Worm (Caenorhabditis elegans) whole organism, L4 larva: Measurements from ENCODE around the gene ckr-2.
A peak's percentile ranks its signal among the peaks of the same experiment; 100 is the strongest.

Source experiments
- F26F4.8 ChIP-seq: fragments of 200-800 bp; sonication (Bioruptor generic); conservative IDR thresholded peaks from 2 replicates; pipeline ENCODE4 v1.3.6; 2022; ENCODE audit warnings: missing genetic modification characterization, missing compliant biosample characterization
- F44E2.7 ChIP-seq: fragments of 200-800 bp; sonication (Bioruptor generic); IDR thresholded peaks from 2 replicates; pipeline ENCODE4 v2.1.2; 2022; ENCODE audit warnings: missing genetic modification characterization, missing compliant biosample characterization
- ZK337.2 ChIP-seq: fragments of 200-800 bp; sonication (Bioruptor generic); IDR thresholded peaks from 2 replicates; pipeline ENCODE4 v1.3.6; 2022; ENCODE audit warnings: missing genetic modification reagents, missing genetic modification characterization, missing compliant biosample characterization
- ZK546.5 ChIP-seq, 2 experiments: sonication (generic microtip); optimal IDR thresholded peaks; 2 replicates each; lab custom pipeline; 2017; ENCODE audit warnings: missing biosample characterization in 2 of 2, missing genetic modification characterization in 2 of 2
- aha-1 ChIP-seq: fragments of 150-350 bp; peaks from one replicate; lab custom pipeline; 2014; ENCODE audit warnings: missing biosample characterization, missing genetic modification characterization
- arid-1 ChIP-seq: fragments of 200-800 bp; sonication (Bioruptor generic); conservative IDR thresholded peaks from 2 replicates; pipeline ENCODE4 v1.3.6; 2022; ENCODE audit warnings: missing genetic modification reagents, missing genetic modification characterization, missing compliant biosample characterization
- ceh-20 ChIP-seq: fragments of 200-800 bp; sonication (Bioruptor generic); IDR thresholded peaks from 2 replicates; pipeline ENCODE4 v1.3.6; 2022; ENCODE audit warnings: missing genetic modification reagents, missing genetic modification characterization, missing compliant biosample characterization
- ceh-28 ChIP-seq: fragments of 150-350 bp; optimal IDR thresholded peaks from 2 replicates; lab custom pipeline; 2014; ENCODE audit warnings: missing biosample characterization, missing genetic modification reagents, missing genetic modification characterization
- ceh-32 ChIP-seq: sonication (generic microtip); optimal IDR thresholded peaks from 2 replicates; lab custom pipeline; 2016; ENCODE audit warnings: mild to moderate bottlenecking, missing genetic modification characterization, missing compliant biosample characterization; ENCODE audit not compliant: poor library complexity
- ceh-44 ChIP-seq: fragments of 200-800 bp; sonication (Bioruptor generic); IDR thresholded peaks from 2 replicates; pipeline ENCODE4 v1.3.6; 2022; ENCODE audit warnings: missing genetic modification reagents, missing genetic modification characterization, missing compliant biosample characterization
- ctbp-1 ChIP-seq: fragments of 200-800 bp; sonication (Bioruptor generic); IDR thresholded peaks from 2 replicates; pipeline ENCODE4 v1.3.6; 2022; ENCODE audit warnings: missing genetic modification reagents, missing genetic modification characterization, missing compliant biosample characterization
- daf-16 ChIP-seq, 3 experiments: sonication (generic microtip); optimal IDR thresholded peaks; 2 replicates each; lab custom pipeline; 2016 to 2017; ENCODE audit warnings: missing genetic modification characterization in 3 of 3, missing genetic modification reagents in 3 of 3, mild to moderate bottlenecking in 2 of 3, missing compliant biosample characterization in 2 of 3, missing biosample characterization in 1 of 3, moderate library complexity in 1 of 3
- dmd-8 ChIP-seq: fragments of 200-800 bp; sonication (Bioruptor generic); IDR thresholded peaks from 2 replicates; pipeline ENCODE4 v1.3.6; 2022; ENCODE audit warnings: missing genetic modification characterization, missing compliant biosample characterization
- dmd-9 ChIP-seq: fragments of 200-800 bp; sonication (Bioruptor generic); IDR thresholded peaks from 2 replicates; pipeline ENCODE4 v1.3.6; 2022; ENCODE audit warnings: missing genetic modification reagents, missing genetic modification characterization, missing compliant biosample characterization
- duxl-1 ChIP-seq: sonication (generic microtip); optimal IDR thresholded peaks from 2 replicates; lab custom pipeline; 2016; ENCODE audit warnings: mild to moderate bottlenecking, missing genetic modification characterization, moderate library complexity, missing compliant biosample characterization; ENCODE audit not compliant: poor library complexity
- dve-1 ChIP-seq: sonication (generic microtip); optimal IDR thresholded peaks from 2 replicates; lab custom pipeline; 2017; ENCODE audit warnings: antibody characterized with exemption, mild to moderate bottlenecking, missing genetic modification characterization, missing compliant biosample characterization; ENCODE audit not compliant: insufficient read depth
- egl-27 ChIP-seq: sonication (generic microtip); optimal IDR thresholded peaks from 3 replicates; lab custom pipeline; 2017; ENCODE audit warnings: missing biosample characterization, missing genetic modification reagents, missing genetic modification characterization
- hif-1 ChIP-seq, 2 experiments: sonication (generic microtip); optimal IDR thresholded peaks; 2 replicates each; lab custom pipeline; 2016 to 2017; ENCODE audit warnings: missing compliant biosample characterization in 2 of 2, missing genetic modification characterization in 2 of 2, missing genetic modification reagents in 2 of 2, missing genotype in 2 of 2, mild to moderate bottlenecking in 1 of 2
- lim-7 ChIP-seq: fragments of 200-800 bp; sonication (Bioruptor generic); IDR thresholded peaks from 2 replicates; pipeline ENCODE4 v1.3.6; 2022; ENCODE audit warnings: missing genetic modification characterization, missing compliant biosample characterization
- lin-38 ChIP-seq: fragments of 200-800 bp; sonication (Bioruptor generic); IDR thresholded peaks from 2 replicates; pipeline ENCODE4 v1.3.6; 2022; ENCODE audit warnings: missing genetic modification reagents, missing genetic modification characterization, missing compliant biosample characterization
- lin-39 ChIP-seq: fragments of 150-350 bp; optimal IDR thresholded peaks from 2 replicates; lab custom pipeline; 2014; ENCODE audit warnings: missing biosample characterization, missing genetic modification reagents, missing genetic modification characterization
- madf-5 ChIP-seq, 2 experiments: fragments of 200-800 bp; sonication (Bioruptor generic); IDR thresholded peaks; 2 replicates each; pipeline ENCODE4 v1.3.6; 2022; ENCODE audit warnings: missing compliant biosample characterization in 2 of 2, missing genetic modification characterization in 2 of 2
- madf-9 ChIP-seq: fragments of 200-800 bp; sonication (Bioruptor generic); conservative IDR thresholded peaks from 2 replicates; pipeline ENCODE4 v1.3.6; 2022; ENCODE audit warnings: missing genetic modification reagents, missing genetic modification characterization, missing compliant biosample characterization
- mxl-2 ChIP-seq: fragments of 200-800 bp; sonication (Bioruptor generic); conservative IDR thresholded peaks from 2 replicates; pipeline ENCODE4 v1.3.6; 2022; ENCODE audit warnings: missing genetic modification reagents, missing genetic modification characterization, missing compliant biosample characterization
- nhr-10 ChIP-seq: fragments of 150-350 bp; optimal IDR thresholded peaks from 2 replicates; lab custom pipeline; 2014; ENCODE audit warnings: missing biosample characterization, missing genetic modification characterization
- nhr-237 ChIP-seq: sonication (generic microtip); optimal IDR thresholded peaks from 2 replicates; lab custom pipeline; 2017; ENCODE audit warnings: missing biosample characterization, missing genetic modification characterization
- nhr-28 ChIP-seq: fragments of 150-350 bp; optimal IDR thresholded peaks from 2 replicates; lab custom pipeline; 2014; ENCODE audit warnings: missing biosample characterization, missing genetic modification characterization
- php-3 ChIP-seq: fragments of 200-800 bp; sonication (Bioruptor generic); IDR thresholded peaks from 2 replicates; pipeline ENCODE4 v1.3.6; 2022; ENCODE audit warnings: missing genetic modification reagents, missing genetic modification characterization, missing compliant biosample characterization
- rbr-2 ChIP-seq: sonication (generic microtip); optimal IDR thresholded peaks from 2 replicates; lab custom pipeline; 2016; ENCODE audit warnings: missing genotype, missing genetic modification characterization, missing compliant biosample characterization
- set-16 ChIP-seq: fragments of 200-800 bp; sonication (Bioruptor generic); IDR thresholded peaks from 2 replicates; pipeline ENCODE4 v1.3.6; 2022; ENCODE audit warnings: missing genetic modification reagents, missing genetic modification characterization, missing compliant biosample characterization
- spr-3 ChIP-seq: fragments of 200-800 bp; sonication (Bioruptor generic); optimal IDR thresholded peaks from 2 replicates; lab custom pipeline; 2018; ENCODE audit warnings: mild to moderate bottlenecking, missing genetic modification characterization, missing compliant biosample characterization
- tra-1 ChIP-seq: fragments of 200-800 bp; sonication (Bioruptor generic); IDR thresholded peaks from 2 replicates; pipeline ENCODE4 v1.3.6; 2022; ENCODE audit warnings: missing genetic modification reagents, missing genetic modification characterization, missing compliant biosample characterization
- unc-62 ChIP-seq, 3 experiments: fragments of 150-350 bp in 1 of 3; sonication (generic microtip); optimal IDR thresholded peaks in 2 of 3; peaks in 1 of 3; 1 replicate in 1 of 3; 2 replicates in 2 of 3; lab custom pipeline; 2014 to 2017; ENCODE audit warnings: missing biosample characterization in 3 of 3, missing genetic modification characterization in 3 of 3, missing genetic modification reagents in 3 of 3, missing genotype in 1 of 3
- vab-7 ChIP-seq: fragments of 200-800 bp; sonication (Bioruptor generic); IDR thresholded peaks from 2 replicates; pipeline ENCODE4 v1.3.6; 2022; ENCODE audit warnings: missing genetic modification reagents, missing genetic modification characterization, missing compliant biosample characterization
- zag-1 ChIP-seq: fragments of 150-350 bp; optimal IDR thresholded peaks from 2 replicates; lab custom pipeline; 2014; ENCODE audit warnings: missing biosample characterization, missing genetic modification characterization
- zfp-2 ChIP-seq: sonication (generic microtip); optimal IDR thresholded peaks from 2 replicates; lab custom pipeline; 2016; ENCODE audit warnings: mild to moderate bottlenecking, missing genetic modification characterization, missing compliant biosample characterization
- ztf-11 ChIP-seq: fragments of 150-350 bp; optimal IDR thresholded peaks from 2 replicates; lab custom pipeline; 2014; ENCODE audit warnings: missing biosample characterization, missing genetic modification characterization
- ztf-7 ChIP-seq: fragments of 150-350 bp; optimal IDR thresholded peaks from 2 replicates; lab custom pipeline; 2014; ENCODE audit warnings: missing biosample characterization, missing genetic modification characterization

The ckr-2 gene

ce11 chrIII:1989940-1990339 lies 31.5 kb downstream of the ckr-2 start:
- TF ChIP-seq tra-1 (no peak), set-16 (peak; percentile 60)

ce11 chrIII:1987693-1988092 lies 33.7 kb downstream of the ckr-2 start, which contains the start of gene Y39A3B.8:
Gene Y39A3B.8 (plus strand): TSS chrIII:1987993.
- TF ChIP-seq unc-62 (GFP tag; optimal IDR thresholded peaks at IDR 0.05 in 1 of 2; lab: Kevin White, UChicago) (peak in 1 of 2 experiments; percentile 34), unc-62 (tag; optimal IDR thresholded peaks at IDR 0.05; lab: Kevin White, UChicago) (no peak), dmd-8 (GFP tag; lab: Robert Waterston, UW) (no peak)

- TF ChIP-seq daf-16 (GFP tag; optimal IDR thresholded peaks at IDR 0.05; lab: Kevin White, UChicago) (no peak), daf-16 (tag; optimal IDR thresholded peaks at IDR 0.05; lab: Kevin White, UChicago) (no peak), mxl-2 (no peak), zfp-2 (no peak), ctbp-1 (GFP tag; lab: Robert Waterston, UW) (no peak)
- TF ChIP-seq, all 104 proteins: peak for 0
Observed at ce11 chrIII:1984860-1985259, 36.5 kb downstream of the ckr-2 start, which contains the start of gene Y39A3B.7. Gene Y39A3B.7 (minus strand): TSS chrIII:1984960.

ce11 chrIII:1982597-1983244 lies 38.7 kb downstream of the ckr-2 start, which contains the start of gene srd-66:
Gene srd-66 (minus strand): TSS chrIII:1982647.
- TF ChIP-seq madf-9 = no peak
- no peak for TF ChIP-seq ZK546.5 (tag; optimal IDR thresholded peaks at IDR 0.05; lab: Kevin White, UChicago)
- TF ChIP-seq ceh-32 (tag; lab: Kevin White, UChicago) = no peak
- TF ChIP-seq php-3 (GFP tag; lab: Robert Waterston, UW) = no peak
- TF ChIP-seq madf-5 (GFP tag; IDR thresholded peaks at IDR 0.05; lab: Robert Waterston, UW) = no peak
- no peak for TF ChIP-seq rbr-2 (tag; lab: Kevin White, UChicago)
- TF ChIP-seq lim-7 = no peak
- TF ChIP-seq lin-38 (GFP tag; lab: Robert Waterston, UW) = no peak
- no peak for TF ChIP-seq ctbp-1 (GFP tag; lab: Robert Waterston, UW)
- no peak for TF ChIP-seq duxl-1 (tag; lab: Kevin White, UChicago)
- no peak for TF ChIP-seq ceh-44 (GFP tag; lab: Robert Waterston, UW)
- TF ChIP-seq ceh-20 (GFP tag; lab: Robert Waterston, UW) = no peak
- TF ChIP-seq, all 104 proteins: peak for 0

- peak; percentile 35; the same call in 1 of the 2 replicates for TF ChIP-seq vab-7 (GFP tag; lab: Robert Waterston, UW)
- TF ChIP-seq nhr-28 (tag; lab: Kevin White, UChicago) = no peak
Observed at ce11 chrIII:1981467-1981866, 39.9 kb downstream of the ckr-2 start.

ce11 chrIII:1977424-1977823 lies 44.0 kb downstream of the ckr-2 start:
- TF ChIP-seq unc-62 (GFP tag; optimal IDR thresholded peaks at IDR 0.05 in 1 of 2; lab: Kevin White, UChicago) (peak in 1 of 2 experiments; percentile 96), unc-62 (tag; optimal IDR thresholded peaks at IDR 0.05; lab: Kevin White, UChicago) (no peak), lin-39 (tag; lab: Kevin White, UChicago) (no peak), ZK337.2 (no peak), hif-1 (tag; optimal IDR thresholded peaks at IDR 0.05; lab: Kevin White, UChicago) (no peak), aha-1 (peak; percentile 17)

- TF ChIP-seq zag-1 (tag; lab: Kevin White, UChicago) = no peak
- no peak for TF ChIP-seq hif-1 (tag; optimal IDR thresholded peaks at IDR 0.05; lab: Kevin White, UChicago)
- no peak for TF ChIP-seq ztf-11
- TF ChIP-seq F44E2.7 = no peak
- no peak for TF ChIP-seq vab-7 (GFP tag; lab: Robert Waterston, UW)
- TF ChIP-seq ztf-7 (tag; lab: Kevin White, UChicago) = no peak
- no peak for TF ChIP-seq nhr-10 (tag; lab: Kevin White, UChicago)
- no peak for TF ChIP-seq ceh-32 (tag; lab: Kevin White, UChicago)
- TF ChIP-seq dmd-9 (GFP tag; lab: Robert Waterston, UW) = no peak
- no peak for TF ChIP-seq ceh-28 (tag; lab: Kevin White, UChicago)
- TF ChIP-seq F26F4.8 (GFP tag; lab: Robert Waterston, UW) = no peak
- no peak for TF ChIP-seq spr-3
- no peak for TF ChIP-seq egl-27
- TF ChIP-seq dve-1 (tag; lab: Kevin White, UChicago) = no peak
- no peak for TF ChIP-seq nhr-237 (tag; lab: Kevin White, UChicago)
- TF ChIP-seq arid-1 (GFP tag; lab: Robert Waterston, UW) = no peak
Observed at ce11 chrIII:1976642-1977041, 44.8 kb downstream of the ckr-2 start, which contains the start of gene R155.3. Gene R155.3 (minus strand): TSS chrIII:1976742.
